Fruit fly (Drosophila melanogaster): Measurements from ENCODE around the gene mtgo.

- TF ChIP-seq insv (optimal IDR thresholded peaks at IDR 0.05), result no peak
- no peak for TF ChIP-seq h (optimal IDR thresholded peaks at IDR 0.05)
- no peak for TF ChIP-seq Myc (optimal IDR thresholded peaks at IDR 0.05)
These were observed 922 bp upstream of the mtgo start for dm6 chr2L:16543894-16544293.
